Worm (Caenorhabditis elegans): ENCODE results near the gene zip-10.

zip-10 gene

DNA sequence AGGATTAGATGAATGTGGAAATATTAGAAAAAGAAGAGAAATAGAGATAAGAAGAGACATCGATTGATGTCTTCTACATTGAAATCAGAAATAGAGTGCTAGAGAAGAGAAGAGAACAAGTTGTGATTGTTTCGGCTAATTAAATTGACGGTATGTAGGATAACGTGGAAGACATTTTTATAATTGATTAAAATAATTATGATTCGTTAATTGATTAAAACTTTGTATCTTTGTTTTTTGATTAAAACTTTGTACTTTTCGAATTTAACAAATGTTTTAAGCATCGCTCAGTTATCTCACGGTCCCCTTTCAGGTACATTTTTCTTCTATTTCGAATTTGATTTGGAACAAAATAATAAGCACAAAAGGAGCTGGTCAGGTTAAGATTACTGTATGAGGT, 21.9 kb upstream of the zip-10 start, which contains the start of gene lgc-44:
Gene lgc-44, minus strand, starts transcription at position 101 of the 400 bp plus-strand sequence.
- no peak for TF ChIP-seq flt-1 (GFP tag; IDR thresholded peaks at IDR 0.05)
- no peak for TF ChIP-seq tra-4 (tag; optimal IDR thresholded peaks at IDR 0.05)
- no peak for TF ChIP-seq scrt-1 (GFP tag; IDR thresholded peaks at IDR 0.05)
- TF ChIP-seq hmg-4 (GFP tag; optimal IDR thresholded peaks at IDR 0.05) = no peak
- TF ChIP-seq tbx-37 (GFP tag; conservative IDR thresholded peaks at IDR 0.05) = no peak
- no peak for TF ChIP-seq B0310.2 (tag; optimal IDR thresholded peaks at IDR 0.05)
- no peak for TF ChIP-seq ceh-13 (GFP tag; optimal IDR thresholded peaks at IDR 0.05)
- TF ChIP-seq sea-1 (GFP tag; conservative IDR thresholded peaks at IDR 0.05) = no peak
- TF ChIP-seq ceh-36 (tag; optimal IDR thresholded peaks at IDR 0.05) = no peak
- no peak for TF ChIP-seq F13C5.2 (tag; optimal IDR thresholded peaks at IDR 0.05)
- TF ChIP-seq ets-7 (tag; optimal IDR thresholded peaks at IDR 0.05) = no peak
- no peak for TF ChIP-seq aly-1 (tag; optimal IDR thresholded peaks at IDR 0.05)
- no peak for TF ChIP-seq ama-1 (optimal IDR thresholded peaks at IDR 0.05)
- TF ChIP-seq pes-1 (GFP tag; IDR thresholded peaks at IDR 0.05) = no peak

DNA sequence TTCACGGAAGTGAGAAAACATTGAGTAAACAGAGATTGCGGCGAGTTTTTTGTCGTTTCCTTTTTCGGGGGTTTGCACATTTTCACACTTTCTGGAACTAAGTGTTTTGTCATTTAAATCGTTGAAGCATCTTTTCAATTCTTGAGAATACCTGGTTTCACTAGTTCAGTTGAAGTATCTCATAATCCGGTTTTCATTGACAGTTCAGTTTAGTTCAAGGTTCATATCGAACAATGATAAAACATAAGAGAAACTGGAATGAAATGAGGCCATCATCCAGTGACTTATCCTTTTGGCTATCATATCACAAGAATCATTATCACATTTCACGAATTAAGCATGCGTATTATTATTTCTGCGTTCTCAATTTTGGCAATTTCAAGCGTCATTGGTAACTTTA, 16.6 kb upstream of the zip-10 start, which contains the start of gene F46F3.3:
Gene F46F3.3, plus strand, starts transcription at position 301 of the 400 bp plus-strand sequence.
- TF ChIP-seq flt-1 (GFP tag; IDR thresholded peaks at IDR 0.05) (no peak), pes-1 (GFP tag; IDR thresholded peaks at IDR 0.05) (no peak), hnd-1 (tag; optimal IDR thresholded peaks at IDR 0.05) (no peak), scrt-1 (GFP tag; IDR thresholded peaks at IDR 0.05) (no peak), F13C5.2 (tag; optimal IDR thresholded peaks at IDR 0.05) (no peak), ama-1 (optimal IDR thresholded peaks at IDR 0.05) (no peak), tra-4 (tag; optimal IDR thresholded peaks at IDR 0.05) (no peak), aly-1 (tag; optimal IDR thresholded peaks at IDR 0.05) (no peak), B0310.2 (tag; optimal IDR thresholded peaks at IDR 0.05) (no peak)

DNA sequence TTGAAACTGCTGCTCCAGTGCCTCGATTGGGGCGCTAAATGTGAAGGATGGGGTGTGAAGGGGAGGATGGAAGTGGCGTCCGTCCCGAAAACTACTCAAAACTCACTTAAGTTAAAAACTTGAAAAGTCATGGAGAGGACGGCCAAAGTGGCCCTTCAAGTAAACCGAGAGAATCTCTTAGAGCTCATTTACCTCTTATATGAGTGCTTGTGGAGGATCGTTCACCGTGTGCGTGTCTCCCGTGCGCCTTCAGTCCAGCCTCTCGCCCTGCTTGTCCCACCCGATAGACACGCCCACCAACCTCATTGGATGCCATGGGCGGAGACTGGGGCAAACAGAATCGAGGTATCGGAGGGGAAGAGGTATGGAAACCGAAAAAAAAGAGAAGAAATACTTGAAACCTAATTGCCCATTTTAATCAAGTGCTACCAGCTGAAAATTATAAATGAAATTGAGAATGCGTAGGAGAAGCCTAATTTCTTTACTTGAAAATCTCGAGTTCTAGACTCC, 14.4 kb upstream of the zip-10 start, which contains the start of gene ceh-27:
Gene ceh-27, minus strand, starts transcription at position 228 of the 510 bp plus-strand sequence.
- TF ChIP-seq aly-1 (tag; optimal IDR thresholded peaks at IDR 0.05) (no peak), ceh-36 (tag; optimal IDR thresholded peaks at IDR 0.05) (no peak), hmbx-1 (tag; optimal IDR thresholded peaks at IDR 0.05) (no peak), ets-7 (tag; optimal IDR thresholded peaks at IDR 0.05) (no peak), tbx-37 (GFP tag; conservative IDR thresholded peaks at IDR 0.05) (no peak), B0310.2 (tag; optimal IDR thresholded peaks at IDR 0.05) (no peak), flt-1 (GFP tag; IDR thresholded peaks at IDR 0.05) (no peak), scrt-1 (GFP tag; IDR thresholded peaks at IDR 0.05) (no peak), F13C5.2 (tag; optimal IDR thresholded peaks at IDR 0.05) (no peak), ceh-13 (GFP tag; optimal IDR thresholded peaks at IDR 0.05) (no peak), pes-1 (GFP tag; IDR thresholded peaks at IDR 0.05) (no peak), hnd-1 (tag; optimal IDR thresholded peaks at IDR 0.05) (no peak), hmg-4 (GFP tag; optimal IDR thresholded peaks at IDR 0.05) (no peak), sea-1 (GFP tag; conservative IDR thresholded peaks at IDR 0.05) (no peak), ama-1 (optimal IDR thresholded peaks at IDR 0.05) (no peak), tbx-11 (GFP tag; IDR thresholded peaks at IDR 0.05) (no peak), tra-4 (tag; optimal IDR thresholded peaks at IDR 0.05) (no peak)

DNA sequence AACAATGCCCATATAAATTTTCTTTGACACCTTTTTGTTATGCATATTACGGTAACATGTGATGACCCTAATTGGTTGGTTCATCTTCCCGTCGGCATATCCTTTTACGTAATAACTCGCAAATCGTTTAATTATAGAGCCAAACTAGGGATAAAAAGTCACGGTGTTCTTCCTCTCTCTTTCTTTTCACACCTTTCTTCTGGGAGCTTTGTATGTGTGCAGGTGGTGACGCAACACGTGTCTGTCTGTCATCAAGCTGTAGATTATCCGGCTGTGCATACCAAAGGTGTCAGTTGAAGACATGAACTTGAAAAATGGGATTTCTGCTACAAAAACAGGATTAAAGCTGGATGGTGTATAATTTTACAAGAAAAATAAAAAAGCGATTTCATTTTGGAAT, 10.0 kb upstream of the zip-10 start:
- TF ChIP-seq scrt-1 (GFP tag; IDR thresholded peaks at IDR 0.05) = no peak
- TF ChIP-seq ceh-36 (tag; optimal IDR thresholded peaks at IDR 0.05) = peak; percentile 15

DNA sequence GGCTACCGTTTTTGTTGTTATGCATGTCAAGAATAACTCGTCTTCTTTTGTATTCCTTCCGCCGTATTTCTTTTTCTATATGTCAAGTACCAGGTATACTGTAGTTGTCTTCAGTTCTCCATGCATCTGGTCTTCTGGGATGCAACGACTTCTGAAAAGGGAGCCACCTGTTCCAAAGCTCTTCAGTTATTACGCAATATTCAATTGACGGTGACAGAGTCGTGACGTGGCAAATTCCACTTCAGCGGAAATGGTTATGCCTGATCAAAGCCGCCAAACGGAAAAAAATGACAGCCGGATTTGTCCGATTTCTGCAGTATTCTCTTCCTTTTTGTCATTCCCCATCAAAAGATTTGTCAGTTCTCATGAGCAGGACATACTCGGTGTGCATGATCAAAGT, 5.9 kb upstream of the zip-10 start:
- TF ChIP-seq scrt-1 (GFP tag; IDR thresholded peaks at IDR 0.05) = no peak
- no peak for TF ChIP-seq sea-1 (GFP tag; conservative IDR thresholded peaks at IDR 0.05)
- TF ChIP-seq hmg-4 (GFP tag; optimal IDR thresholded peaks at IDR 0.05) = no peak
- no peak for TF ChIP-seq B0310.2 (tag; optimal IDR thresholded peaks at IDR 0.05)
- TF ChIP-seq hnd-1 (tag; optimal IDR thresholded peaks at IDR 0.05) = no peak
- no peak for TF ChIP-seq hmbx-1 (tag; optimal IDR thresholded peaks at IDR 0.05)
- TF ChIP-seq tbx-11 (GFP tag; IDR thresholded peaks at IDR 0.05) = no peak
- TF ChIP-seq ama-1 (optimal IDR thresholded peaks at IDR 0.05) = no peak
- TF ChIP-seq flt-1 (GFP tag; IDR thresholded peaks at IDR 0.05) = no peak
- no peak for TF ChIP-seq ceh-36 (tag; optimal IDR thresholded peaks at IDR 0.05)
- TF ChIP-seq tbx-37 (GFP tag; conservative IDR thresholded peaks at IDR 0.05) = no peak
- no peak for TF ChIP-seq ets-7 (tag; optimal IDR thresholded peaks at IDR 0.05)
- TF ChIP-seq ceh-13 (GFP tag; optimal IDR thresholded peaks at IDR 0.05) = no peak
- no peak for TF ChIP-seq pes-1 (GFP tag; IDR thresholded peaks at IDR 0.05)
- TF ChIP-seq tra-4 (tag; optimal IDR thresholded peaks at IDR 0.05) = no peak

DNA sequence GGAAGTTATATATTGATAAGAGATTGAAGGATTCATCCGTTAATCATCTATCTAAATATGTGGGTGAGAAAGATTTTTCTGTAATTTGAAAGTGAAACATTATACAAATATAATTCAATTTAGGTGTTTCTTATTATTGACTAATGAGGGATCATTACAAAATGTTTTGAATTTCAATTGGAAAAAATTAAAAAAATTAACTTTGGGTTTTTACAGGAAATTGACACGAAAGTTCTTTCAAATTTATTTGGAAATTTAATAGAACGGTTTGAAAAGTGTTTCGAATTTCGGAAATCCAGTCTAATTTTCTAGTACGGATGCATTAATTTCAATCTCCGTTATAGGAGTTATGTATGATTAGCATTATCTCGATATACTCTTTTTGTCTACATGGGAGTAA, 2.5 kb upstream of the zip-10 start:
- TF ChIP-seq tbx-37 (GFP tag; conservative IDR thresholded peaks at IDR 0.05) = no peak
- TF ChIP-seq B0310.2 (tag; optimal IDR thresholded peaks at IDR 0.05) = no peak
- no peak for TF ChIP-seq hnd-1 (tag; optimal IDR thresholded peaks at IDR 0.05)
- no peak for TF ChIP-seq ets-7 (tag; optimal IDR thresholded peaks at IDR 0.05)
- TF ChIP-seq aly-1 (tag; optimal IDR thresholded peaks at IDR 0.05) = no peak
- TF ChIP-seq tra-4 (tag; optimal IDR thresholded peaks at IDR 0.05) = no peak
- TF ChIP-seq hmbx-1 (tag; optimal IDR thresholded peaks at IDR 0.05) = no peak
- no peak for TF ChIP-seq ama-1 (optimal IDR thresholded peaks at IDR 0.05)
- TF ChIP-seq sea-1 (GFP tag; conservative IDR thresholded peaks at IDR 0.05) = no peak
- no peak for TF ChIP-seq flt-1 (GFP tag; IDR thresholded peaks at IDR 0.05)
- no peak for TF ChIP-seq ceh-36 (tag; optimal IDR thresholded peaks at IDR 0.05)
- no peak for TF ChIP-seq F13C5.2 (tag; optimal IDR thresholded peaks at IDR 0.05)
- TF ChIP-seq pes-1 (GFP tag; IDR thresholded peaks at IDR 0.05) = no peak
- no peak for TF ChIP-seq scrt-1 (GFP tag; IDR thresholded peaks at IDR 0.05)
- TF ChIP-seq hmg-4 (GFP tag; optimal IDR thresholded peaks at IDR 0.05) = no peak
- no peak for TF ChIP-seq ceh-13 (GFP tag; optimal IDR thresholded peaks at IDR 0.05)
- TF ChIP-seq tbx-11 (GFP tag; IDR thresholded peaks at IDR 0.05) = no peak

DNA sequence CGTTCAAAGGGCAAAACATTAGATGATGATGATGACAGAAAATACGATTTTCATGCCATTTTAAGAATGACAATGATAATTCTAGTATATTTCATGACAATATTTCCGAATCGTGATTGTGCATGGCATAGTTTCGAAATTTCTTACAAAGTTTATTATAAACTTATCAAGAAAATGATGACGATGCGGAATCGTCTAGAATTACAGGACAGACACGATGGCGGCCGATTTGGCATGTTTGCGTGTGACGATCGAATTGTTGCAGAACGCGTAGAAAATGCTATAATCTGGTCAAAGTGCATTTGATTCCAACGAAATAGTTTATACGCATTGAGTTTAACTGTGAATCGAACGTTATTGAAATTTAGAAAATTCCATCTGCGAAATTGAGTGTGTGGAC, 1.3 kb downstream of the zip-10 start:
- no peak for TF ChIP-seq pes-1 (GFP tag; IDR thresholded peaks at IDR 0.05)
- TF ChIP-seq scrt-1 (GFP tag; IDR thresholded peaks at IDR 0.05) = no peak
- TF ChIP-seq hmg-4 (GFP tag; optimal IDR thresholded peaks at IDR 0.05) = no peak

DNA sequence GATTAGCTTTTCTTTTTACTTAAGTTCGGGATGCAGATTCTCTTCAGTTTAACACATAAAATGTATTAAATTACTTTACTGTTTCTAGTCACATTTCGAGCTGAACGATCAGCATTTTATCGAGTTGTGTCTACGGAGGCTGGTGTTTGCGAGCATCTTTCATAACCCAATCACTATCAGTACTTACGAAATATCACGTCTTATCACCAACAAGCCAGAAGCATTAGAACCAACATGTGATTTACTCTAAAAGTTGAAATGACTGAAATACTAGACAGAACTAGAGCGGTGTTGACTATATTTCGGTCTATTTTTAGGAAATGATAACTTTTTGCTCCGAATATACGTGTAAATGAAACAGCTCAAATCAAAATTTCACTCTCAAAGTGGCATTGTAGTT, 2.1 kb downstream of the zip-10 start:
- TF ChIP-seq B0310.2 (tag; optimal IDR thresholded peaks at IDR 0.05) (no peak), tbx-37 (GFP tag; conservative IDR thresholded peaks at IDR 0.05) (no peak), sea-1 (GFP tag; conservative IDR thresholded peaks at IDR 0.05) (no peak), tbx-11 (GFP tag; IDR thresholded peaks at IDR 0.05) (no peak), aly-1 (tag; optimal IDR thresholded peaks at IDR 0.05) (no peak), ama-1 (optimal IDR thresholded peaks at IDR 0.05) (no peak), hmbx-1 (tag; optimal IDR thresholded peaks at IDR 0.05) (no peak), F13C5.2 (tag; optimal IDR thresholded peaks at IDR 0.05) (no peak), tra-4 (tag; optimal IDR thresholded peaks at IDR 0.05) (no peak), hmg-4 (GFP tag; optimal IDR thresholded peaks at IDR 0.05) (no peak), hnd-1 (tag; optimal IDR thresholded peaks at IDR 0.05) (no peak), ceh-36 (tag; optimal IDR thresholded peaks at IDR 0.05) (no peak), ets-7 (tag; optimal IDR thresholded peaks at IDR 0.05) (no peak), flt-1 (GFP tag; IDR thresholded peaks at IDR 0.05) (no peak), pes-1 (GFP tag; IDR thresholded peaks at IDR 0.05) (no peak), scrt-1 (GFP tag; IDR thresholded peaks at IDR 0.05) (no peak), ceh-13 (GFP tag; optimal IDR thresholded peaks at IDR 0.05) (no peak)
